Fruit fly (Drosophila melanogaster): Measurements from ENCODE around the gene ddbt.

The ddbt gene

dm6 chr3L:327833-328232, 10.9 kb downstream of the ddbt start, which contains the start of the genes Atac3 and Ptpmeg:
TSS of gene Atac3 (minus strand) at chr3L:327992.
TSS of gene Ptpmeg (plus strand) at chr3L:328097.
- TF ChIP-seq Myc (optimal IDR thresholded peaks at IDR 0.05) (no peak), ttk (optimal IDR thresholded peaks at IDR 0.05) (no peak), h (optimal IDR thresholded peaks at IDR 0.05) (no peak), Sin3A (optimal IDR thresholded peaks at IDR 0.05) (no peak), psq (optimal IDR thresholded peaks at IDR 0.05) (no peak), insv (optimal IDR thresholded peaks at IDR 0.05) (no peak)

- no peak for TF ChIP-seq ttk (optimal IDR thresholded peaks at IDR 0.05)
- TF ChIP-seq h (optimal IDR thresholded peaks at IDR 0.05), result no peak
- no peak for TF ChIP-seq psq (optimal IDR thresholded peaks at IDR 0.05)
- no peak for TF ChIP-seq insv (optimal IDR thresholded peaks at IDR 0.05)
- no peak for TF ChIP-seq Myc (optimal IDR thresholded peaks at IDR 0.05)
- TF ChIP-seq Sin3A (optimal IDR thresholded peaks at IDR 0.05), result no peak
These were observed 12.3 kb downstream of the ddbt start for dm6 chr3L:329153-329698.

dm6 chr3L:331842-332802, 15.2 kb downstream of the ddbt start, which contains the start of gene mthl9:
TSS of gene mthl9 (minus strand) at chr3L:332309.
- TF ChIP-seq psq (optimal IDR thresholded peaks at IDR 0.05) (no peak), h (optimal IDR thresholded peaks at IDR 0.05) (no peak), ttk (optimal IDR thresholded peaks at IDR 0.05) (no peak), Sin3A (optimal IDR thresholded peaks at IDR 0.05) (no peak), Myc (optimal IDR thresholded peaks at IDR 0.05) (no peak), insv (optimal IDR thresholded peaks at IDR 0.05) (no peak)

- TF ChIP-seq Myc (optimal IDR thresholded peaks at IDR 0.05), result no peak
- no peak for TF ChIP-seq psq (optimal IDR thresholded peaks at IDR 0.05)
- TF ChIP-seq ttk (optimal IDR thresholded peaks at IDR 0.05), result no peak
- no peak for TF ChIP-seq Sin3A (optimal IDR thresholded peaks at IDR 0.05)
- TF ChIP-seq insv (optimal IDR thresholded peaks at IDR 0.05), result no peak
- no peak for TF ChIP-seq h (optimal IDR thresholded peaks at IDR 0.05)
These were observed 20.3 kb downstream of the ddbt start for dm6 chr3L:337148-337547.

- TF ChIP-seq insv (optimal IDR thresholded peaks at IDR 0.05) (no peak), ttk (optimal IDR thresholded peaks at IDR 0.05) (no peak), psq (optimal IDR thresholded peaks at IDR 0.05) (no peak), h (optimal IDR thresholded peaks at IDR 0.05) (no peak), Sin3A (optimal IDR thresholded peaks at IDR 0.05) (no peak), Myc (optimal IDR thresholded peaks at IDR 0.05) (no peak)
These were observed 21.2 kb downstream of the ddbt start for dm6 chr3L:338116-338515.

- TF ChIP-seq insv (optimal IDR thresholded peaks at IDR 0.05) (no peak), psq (optimal IDR thresholded peaks at IDR 0.05) (no peak), Sin3A (optimal IDR thresholded peaks at IDR 0.05) (no peak), h (optimal IDR thresholded peaks at IDR 0.05) (no peak), ttk (optimal IDR thresholded peaks at IDR 0.05) (no peak), Myc (optimal IDR thresholded peaks at IDR 0.05) (no peak)
These were observed 22.2 kb downstream of the ddbt start for dm6 chr3L:339072-339471.

- TF ChIP-seq h (optimal IDR thresholded peaks at IDR 0.05) (no peak), Myc (optimal IDR thresholded peaks at IDR 0.05) (no peak), ttk (optimal IDR thresholded peaks at IDR 0.05) (no peak), psq (optimal IDR thresholded peaks at IDR 0.05) (no peak), Sin3A (optimal IDR thresholded peaks at IDR 0.05) (no peak), insv (optimal IDR thresholded peaks at IDR 0.05) (no peak)
These were observed 23.2 kb downstream of the ddbt start for dm6 chr3L:340124-340523.

dm6 chr3L:340569-340968, 23.7 kb downstream of the ddbt start:
- TF ChIP-seq insv (optimal IDR thresholded peaks at IDR 0.05), result no peak
- TF ChIP-seq Myc (optimal IDR thresholded peaks at IDR 0.05), result no peak
- TF ChIP-seq psq (optimal IDR thresholded peaks at IDR 0.05), result no peak
- TF ChIP-seq h (optimal IDR thresholded peaks at IDR 0.05), result no peak
- TF ChIP-seq ttk (optimal IDR thresholded peaks at IDR 0.05), result no peak
- no peak for TF ChIP-seq Sin3A (optimal IDR thresholded peaks at IDR 0.05)

- TF ChIP-seq Sin3A (optimal IDR thresholded peaks at IDR 0.05) (no peak), Myc (optimal IDR thresholded peaks at IDR 0.05) (no peak), h (optimal IDR thresholded peaks at IDR 0.05) (no peak), psq (optimal IDR thresholded peaks at IDR 0.05) (no peak), ttk (optimal IDR thresholded peaks at IDR 0.05) (no peak), insv (optimal IDR thresholded peaks at IDR 0.05) (no peak)
These were observed 24.4 kb downstream of the ddbt start for dm6 chr3L:341052-341852.

dm6 chr3L:342839-343238, 26.0 kb downstream of the ddbt start, which contains the start of gene mthl10:
TSS of gene mthl10 (minus strand) at chr3L:342915.
- TF ChIP-seq h (optimal IDR thresholded peaks at IDR 0.05) (no peak), insv (optimal IDR thresholded peaks at IDR 0.05) (no peak), Myc (optimal IDR thresholded peaks at IDR 0.05) (no peak), psq (optimal IDR thresholded peaks at IDR 0.05) (no peak), ttk (optimal IDR thresholded peaks at IDR 0.05) (no peak), Sin3A (optimal IDR thresholded peaks at IDR 0.05) (no peak)

- TF ChIP-seq insv (optimal IDR thresholded peaks at IDR 0.05), result no peak
- no peak for TF ChIP-seq psq (optimal IDR thresholded peaks at IDR 0.05)
- no peak for TF ChIP-seq Myc (optimal IDR thresholded peaks at IDR 0.05)
- TF ChIP-seq Sin3A (optimal IDR thresholded peaks at IDR 0.05), result no peak
- TF ChIP-seq ttk (optimal IDR thresholded peaks at IDR 0.05), result no peak
- no peak for TF ChIP-seq h (optimal IDR thresholded peaks at IDR 0.05)
These were observed 26.4 kb downstream of the ddbt start for dm6 chr3L:343316-343715.
